Fruit fly (Drosophila melanogaster): ENCODE data around the gene CG31278.

Gene CG31278

DNA sequence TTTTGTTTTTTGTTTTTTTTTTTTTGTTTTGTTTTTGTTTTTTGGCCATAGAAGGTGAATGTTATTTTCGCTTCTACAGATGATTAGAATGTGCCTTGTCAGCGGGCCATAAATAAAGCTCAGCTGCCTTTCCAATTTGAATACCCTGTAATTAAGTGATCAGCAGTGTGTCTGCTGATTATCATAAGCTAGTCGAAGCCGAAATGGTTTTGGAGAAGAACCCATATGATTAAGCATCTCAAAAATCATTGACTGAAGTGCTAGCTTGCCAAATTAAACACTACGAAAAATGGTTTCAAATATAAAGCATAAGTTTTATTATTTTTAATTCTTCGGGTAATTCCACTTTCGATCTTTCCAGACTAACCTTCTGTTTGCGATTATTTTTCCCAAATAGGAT lies 24.9 kb downstream of the CG31278 start:
- peak; percentile 29 for TF ChIP-seq tj (GFP tag; optimal IDR thresholded peaks at IDR 0.05)
- TF ChIP-seq bab1 (GFP tag; optimal IDR thresholded peaks at IDR 0.05): no peak

DNA sequence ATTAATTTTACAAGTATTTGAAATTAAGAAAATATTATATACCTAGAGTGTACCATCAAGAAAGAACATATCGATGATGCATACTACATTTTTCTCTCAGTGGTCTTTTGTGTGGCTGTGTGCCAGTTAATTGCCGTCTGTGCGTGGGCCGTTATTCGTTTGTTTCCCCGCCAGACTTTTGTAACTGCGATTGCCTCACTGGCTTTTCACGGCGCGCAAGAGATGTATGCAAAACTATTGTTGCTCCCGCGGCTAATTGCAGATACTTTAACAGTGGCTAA lies 26.5 kb downstream of the CG31278 start:
- TF ChIP-seq cic (GFP tag; optimal IDR thresholded peaks at IDR 0.05) (no peak), pad (GFP tag; optimal IDR thresholded peaks at IDR 0.05) (peak; percentile 90)

DNA sequence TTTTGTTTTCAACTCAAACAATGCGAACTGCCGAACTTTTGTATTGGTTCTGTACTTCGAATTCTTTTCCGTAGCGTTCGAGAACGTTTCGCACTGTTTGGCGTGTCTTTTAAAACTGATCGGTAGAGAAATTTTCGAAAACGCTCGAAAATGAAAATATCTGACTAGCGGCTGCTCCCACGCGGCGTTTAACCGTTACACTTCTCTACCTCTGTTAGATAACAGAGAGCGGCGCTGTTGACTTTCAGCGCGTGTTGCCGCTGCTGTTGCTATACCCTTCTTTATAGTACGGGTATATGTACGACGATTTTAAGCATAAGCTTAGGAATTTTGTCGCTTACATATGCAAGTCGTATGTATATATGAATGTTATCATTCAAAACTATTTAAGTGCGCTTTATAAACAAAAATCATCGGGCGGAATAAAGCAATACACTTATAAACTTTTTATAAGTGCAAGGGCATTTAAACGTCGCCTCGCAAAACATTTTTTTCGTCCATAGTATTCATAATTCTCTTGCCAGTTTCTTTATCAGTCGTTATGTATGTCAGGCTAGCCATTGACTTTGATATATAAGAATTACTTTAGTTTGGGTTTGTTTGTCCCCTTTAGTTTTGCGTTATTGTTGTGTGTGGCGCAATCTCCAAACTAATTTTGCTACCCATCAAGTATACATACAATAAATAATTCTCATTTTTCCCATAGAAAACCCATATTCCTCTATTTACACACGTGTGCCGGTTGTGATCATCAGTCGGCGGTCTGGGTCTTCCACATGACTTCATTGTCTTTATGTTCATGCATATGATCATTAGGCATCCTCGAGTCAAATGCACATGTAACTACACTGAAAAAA lies 27.1 kb downstream of the CG31278 start, which contains the start of gene Phyhd1:
Gene Phyhd1 (minus strand): TSS at position 101 of the 857 bp plus-strand sequence.
- peak; percentile 90 for TF ChIP-seq bab1 (GFP tag; optimal IDR thresholded peaks at IDR 0.05)
- peak; percentile 78 for TF ChIP-seq ovo (GFP tag; optimal IDR thresholded peaks at IDR 0.05)
- peak; percentile 71 for TF ChIP-seq CG12768 (GFP tag; optimal IDR thresholded peaks at IDR 0.05)
- peak; percentile 44 for TF ChIP-seq tj (GFP tag; optimal IDR thresholded peaks at IDR 0.05)
- TF ChIP-seq Crg-1 (GFP tag; optimal IDR thresholded peaks at IDR 0.05): peak; percentile 2
- peak; percentile 67 for TF ChIP-seq Hr96 (GFP tag; optimal IDR thresholded peaks at IDR 0.05)
- TF ChIP-seq CG1620 (GFP tag; optimal IDR thresholded peaks at IDR 0.05): peak; percentile 51
- peak; percentile 79 for TF ChIP-seq Mnt (GFP tag; optimal IDR thresholded peaks at IDR 0.05)
- no peak for TF ChIP-seq kay (GFP tag; ENCODE audit: borderline replicate concordance)
- peak; percentile 89 for TF ChIP-seq CG7101 (tag; optimal IDR thresholded peaks at IDR 0.05)
- peak; percentile 50 for TF ChIP-seq toe (GFP tag; optimal IDR thresholded peaks at IDR 0.05)
- peak; percentile 33 for TF ChIP-seq Clk (GFP tag; optimal IDR thresholded peaks at IDR 0.05)
- TF ChIP-seq CG7045 (GFP tag; optimal IDR thresholded peaks at IDR 0.05): peak; percentile 69
- TF ChIP-seq CG11617 (GFP tag; optimal IDR thresholded peaks at IDR 0.05): peak; percentile 65
- TF ChIP-seq CG14711 (tag; optimal IDR thresholded peaks at IDR 0.05): peak; percentile 76
- TF ChIP-seq cic (GFP tag; optimal IDR thresholded peaks at IDR 0.05): peak; percentile 92
- no peak for TF ChIP-seq cnc (optimal IDR thresholded peaks at IDR 0.05)
- TF ChIP-seq CG5204 (GFP tag; optimal IDR thresholded peaks at IDR 0.05): peak; percentile 55
- TF ChIP-seq CG33017 (tag; optimal IDR thresholded peaks at IDR 0.05): peak; percentile 89
- no peak for TF ChIP-seq pad (GFP tag; optimal IDR thresholded peaks at IDR 0.05)

DNA sequence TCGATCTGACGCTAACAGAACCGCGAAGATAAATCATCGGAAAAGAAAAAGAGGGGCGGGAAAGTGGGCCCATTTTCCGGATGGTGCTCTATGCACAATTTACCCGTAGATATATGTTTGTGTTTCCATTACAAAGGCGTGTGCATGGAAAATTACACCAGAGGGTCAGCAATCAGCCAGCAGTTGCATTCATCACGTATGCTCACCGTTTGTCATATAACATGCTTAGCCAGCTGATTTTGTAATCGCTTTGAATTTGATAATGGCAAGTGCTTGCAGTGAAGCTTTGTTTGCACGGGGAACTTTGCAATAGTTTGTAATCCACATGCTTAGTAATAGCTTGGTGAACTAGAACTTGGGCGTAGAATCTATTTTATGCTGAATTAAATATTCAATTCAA lies 28.2 kb downstream of the CG31278 start:
- peak; percentile 16 for TF ChIP-seq tj (GFP tag; optimal IDR thresholded peaks at IDR 0.05)
- TF ChIP-seq cic (GFP tag; optimal IDR thresholded peaks at IDR 0.05): peak; percentile 21
- TF ChIP-seq CG12768 (GFP tag; optimal IDR thresholded peaks at IDR 0.05): peak; percentile 13
- TF ChIP-seq ovo (GFP tag; optimal IDR thresholded peaks at IDR 0.05): no peak
- TF ChIP-seq CG33017 (tag; optimal IDR thresholded peaks at IDR 0.05): no peak

DNA sequence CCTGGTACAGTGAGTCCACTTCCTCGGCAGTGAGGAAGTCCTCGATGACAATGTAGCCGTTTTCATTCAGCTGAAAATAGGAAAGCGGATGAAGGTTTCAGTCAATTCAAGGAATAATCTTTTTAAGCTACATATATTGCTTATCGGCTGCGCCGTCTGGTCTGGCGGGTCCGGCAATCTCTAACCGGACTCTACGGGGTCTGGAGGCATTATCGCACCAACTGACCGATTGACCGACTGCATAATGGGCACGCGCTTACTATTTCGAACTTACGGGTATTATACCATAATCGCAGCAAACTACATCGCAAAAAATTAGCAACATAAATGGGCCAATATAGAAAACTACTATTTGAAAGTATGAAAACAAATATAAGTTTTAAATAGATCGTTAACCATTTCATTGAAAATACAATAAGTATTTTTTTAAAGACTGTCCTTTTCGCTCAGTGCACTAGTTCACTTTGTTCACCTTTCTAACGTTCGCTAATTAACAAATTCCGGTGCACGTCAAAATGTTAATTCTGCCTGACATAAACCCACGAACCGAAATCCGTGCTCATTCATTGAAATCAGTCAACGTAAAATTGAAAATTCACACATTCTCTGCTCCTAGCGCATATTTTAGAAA lies 29.1 kb downstream of the CG31278 start:
- TF ChIP-seq Clk (GFP tag; optimal IDR thresholded peaks at IDR 0.05) (no peak), CG12768 (GFP tag; optimal IDR thresholded peaks at IDR 0.05) (peak; percentile 6), cic (GFP tag; optimal IDR thresholded peaks at IDR 0.05) (peak; percentile 78), kay (GFP tag; ENCODE audit: borderline replicate concordance) (no peak), CG1620 (GFP tag; optimal IDR thresholded peaks at IDR 0.05) (peak; percentile 46), CG33017 (tag; optimal IDR thresholded peaks at IDR 0.05) (peak; percentile 73), CG11617 (GFP tag; optimal IDR thresholded peaks at IDR 0.05) (peak; percentile 54), CG5204 (GFP tag; optimal IDR thresholded peaks at IDR 0.05) (peak; percentile 59), tj (GFP tag; optimal IDR thresholded peaks at IDR 0.05) (peak; percentile 26), cnc (optimal IDR thresholded peaks at IDR 0.05) (no peak), CG7045 (GFP tag; optimal IDR thresholded peaks at IDR 0.05) (peak; percentile 58), Mnt (GFP tag; optimal IDR thresholded peaks at IDR 0.05) (peak; percentile 13), CG14711 (tag; optimal IDR thresholded peaks at IDR 0.05) (peak; percentile 52), Hr96 (GFP tag; optimal IDR thresholded peaks at IDR 0.05) (peak; percentile 17), Crg-1 (GFP tag; optimal IDR thresholded peaks at IDR 0.05) (no peak), CG7101 (tag; optimal IDR thresholded peaks at IDR 0.05) (peak; percentile 77), bab1 (GFP tag; optimal IDR thresholded peaks at IDR 0.05) (peak; percentile 20), ovo (GFP tag; optimal IDR thresholded peaks at IDR 0.05) (no peak), pad (GFP tag; optimal IDR thresholded peaks at IDR 0.05) (no peak), toe (GFP tag; optimal IDR thresholded peaks at IDR 0.05) (peak; percentile 48)

DNA sequence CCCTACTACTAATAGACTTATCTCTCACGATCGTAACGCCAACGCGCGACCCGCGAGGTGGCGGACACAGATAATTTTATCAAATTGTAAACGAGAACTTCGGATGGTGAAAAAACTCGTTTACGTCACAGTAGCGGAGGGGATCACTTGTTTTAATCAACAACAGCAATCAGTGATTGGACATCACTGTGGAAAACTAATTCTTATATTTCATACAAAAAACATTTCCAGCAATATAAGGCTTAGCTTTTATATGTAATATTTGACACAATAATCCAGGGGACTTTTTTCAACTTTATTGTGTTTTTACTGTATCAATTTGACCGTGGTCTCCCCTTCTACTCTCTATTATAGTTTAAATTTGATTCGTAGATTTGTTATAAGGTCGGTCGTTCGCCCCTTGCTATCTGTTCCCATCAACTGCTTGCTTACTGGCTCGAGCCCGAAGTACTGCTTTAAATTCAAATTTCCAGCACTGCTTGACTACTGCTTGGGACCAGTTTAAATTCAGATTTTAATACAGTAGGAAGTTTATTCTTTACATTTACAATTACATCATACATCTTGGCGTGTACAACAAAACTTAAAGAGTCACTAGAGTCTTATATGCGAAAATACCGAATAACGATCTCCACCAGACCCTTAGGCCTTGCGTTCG lies 30.8 kb downstream of the CG31278 start, which contains the start of gene CG6465:
Gene CG6465 (minus strand): TSS at position 7 of the 658 bp plus-strand sequence.
- no peak for TF ChIP-seq toe (GFP tag; optimal IDR thresholded peaks at IDR 0.05)
- peak; percentile 63 for TF ChIP-seq cic (GFP tag; optimal IDR thresholded peaks at IDR 0.05)
- peak; percentile 37 for TF ChIP-seq CG12768 (GFP tag; optimal IDR thresholded peaks at IDR 0.05)
- TF ChIP-seq Mnt (GFP tag; optimal IDR thresholded peaks at IDR 0.05): no peak
- TF ChIP-seq kay (GFP tag; ENCODE audit: borderline replicate concordance): peak; percentile 70
- TF ChIP-seq CG1620 (GFP tag; optimal IDR thresholded peaks at IDR 0.05): no peak
- TF ChIP-seq CG33017 (tag; optimal IDR thresholded peaks at IDR 0.05): peak; percentile 32
- TF ChIP-seq ovo (GFP tag; optimal IDR thresholded peaks at IDR 0.05): no peak
- TF ChIP-seq pad (GFP tag; optimal IDR thresholded peaks at IDR 0.05): peak; percentile 54

Data from whole organism, adult.